Worm (Caenorhabditis elegans): ENCODE data around the gene T16A1.5.

DNA sequence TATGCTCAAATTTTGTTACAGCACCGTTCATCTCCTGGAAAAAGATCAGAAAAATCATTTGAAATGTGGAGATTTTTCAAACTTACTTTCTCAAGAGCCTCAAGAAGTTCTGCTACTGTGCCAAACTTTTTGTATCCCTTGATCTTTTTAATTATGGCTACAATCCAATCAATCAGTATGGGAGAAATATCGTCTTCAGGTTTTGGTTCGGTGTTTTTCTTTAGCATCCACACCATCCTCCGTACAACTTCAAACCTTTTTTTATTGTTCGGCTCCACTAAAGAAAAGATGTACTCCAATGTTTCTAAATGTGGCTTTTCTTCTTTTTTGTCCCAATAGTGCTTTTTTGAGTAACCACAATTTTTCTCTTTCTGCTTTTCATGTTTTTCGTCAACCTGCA lies 7.2 kb downstream of the T16A1.5 start:
- TF ChIP-seq him-1 (tag; optimal IDR thresholded peaks at IDR 0.05), result no peak
- TF ChIP-seq dao-5 (tag; optimal IDR thresholded peaks at IDR 0.05), result no peak

All from whole organism, L4/young adult.